Fruit fly (Drosophila melanogaster) whole organism, wandering third instar larva: ENCODE data around the gene CG10252.

Experiments
- Abd-B ChIP-seq: fragments of >200 bp; optimal IDR thresholded peaks from 2 replicates; lab custom pipeline; 2017; ENCODE audit warnings: missing biosample characterization, missing genetic modification characterization
- CG32264 ChIP-seq: fragments of 200-800 bp; sonication (Bioruptor generic); optimal IDR thresholded peaks from 2 replicates; lab custom pipeline; 2016; ENCODE audit warnings: missing biosample characterization, missing genetic modification characterization
- CG9705 ChIP-seq: fragments of 200-800 bp; sonication (Bioruptor generic); optimal IDR thresholded peaks from 2 replicates; lab custom pipeline; 2018; ENCODE audit warnings: missing biosample characterization, mild to moderate bottlenecking, missing genetic modification characterization
- CrebA ChIP-seq: fragments of 200-800 bp; sonication (Bioruptor generic); optimal IDR thresholded peaks from 2 replicates; lab custom pipeline; 2016; ENCODE audit warnings: missing biosample characterization, mild to moderate bottlenecking, missing genetic modification characterization, borderline replicate concordance
- Dfd ChIP-seq: fragments of >200 bp; optimal IDR thresholded peaks from 2 replicates; lab custom pipeline; 2017; ENCODE audit warnings: missing biosample characterization, missing genetic modification characterization
- Dif ChIP-seq: fragments of 200-275, 200-300 bp; sonication (Bioruptor generic); optimal IDR thresholded peaks from 2 replicates; lab custom pipeline; 2018; ENCODE audit warnings: missing biosample characterization, missing genetic modification characterization; ENCODE audit not compliant: partially characterized antibody
- GATAd ChIP-seq: sonication (Bioruptor generic); optimal IDR thresholded peaks from 2 replicates; lab custom pipeline; 2016; ENCODE audit warnings: missing biosample characterization, missing genetic modification characterization
- HLH106 ChIP-seq: fragments of 200-800 bp; optimal IDR thresholded peaks from 3 replicates; lab custom pipeline; 2019; ENCODE audit warnings: missing biosample characterization, mild to moderate bottlenecking, missing genetic modification characterization, moderate library complexity
- Hnf4 ChIP-seq: fragments of 200-800 bp; sonication (Bioruptor generic); optimal IDR thresholded peaks from 2 replicates; lab custom pipeline; 2016; ENCODE audit warnings: missing biosample characterization, mild to moderate bottlenecking, missing genetic modification characterization
- Hr78 ChIP-seq: fragments of >200 bp; optimal IDR thresholded peaks from 2 replicates; lab custom pipeline; 2017; ENCODE audit warnings: missing biosample characterization, missing genetic modification characterization
- Hr83 ChIP-seq: fragments of 200-300 bp; sonication (Bioruptor generic); optimal IDR thresholded peaks from 2 replicates; lab custom pipeline; 2016; ENCODE audit warnings: missing biosample characterization, mild to moderate bottlenecking, missing genetic modification characterization, moderate library complexity; ENCODE audit not compliant: poor library complexity, severe bottlenecking
- Jra ChIP-seq: sonication (Bioruptor generic); optimal IDR thresholded peaks from 2 replicates; lab custom pipeline; 2016; ENCODE audit warnings: missing biosample characterization, missing genetic modification characterization
- Mio ChIP-seq: sonication (Bioruptor generic); optimal IDR thresholded peaks from 2 replicates; lab custom pipeline; 2016; ENCODE audit warnings: missing biosample characterization, missing genetic modification characterization
- Myc ChIP-seq: fragments of >200 bp; optimal IDR thresholded peaks from 2 replicates; lab custom pipeline; 2017
- N ChIP-seq: fragments of >200 bp; optimal IDR thresholded peaks from 2 replicates; lab custom pipeline; 2018; ENCODE audit warnings: missing biosample characterization, missing external identifiers, missing genetic modification characterization
- OdsH ChIP-seq: fragments of 200-800 bp; sonication (Bioruptor generic); optimal IDR thresholded peaks from 2 replicates; lab custom pipeline; 2016; ENCODE audit warnings: missing biosample characterization, mild to moderate bottlenecking, missing genetic modification characterization
- Rel ChIP-seq, 2 experiments: fragments of 200-800 bp; sonication (Bioruptor generic) in 1 of 2; optimal IDR thresholded peaks; 2 replicates in 1 of 2; 3 replicates in 1 of 2; lab custom pipeline; 2016 to 2019; ENCODE audit warnings: mild to moderate bottlenecking in 2 of 2, missing biosample characterization in 2 of 2, missing genetic modification characterization in 2 of 2, moderate library complexity in 1 of 2
- Sp1 ChIP-seq: fragments of 200-800 bp; sonication (Bioruptor generic); optimal IDR thresholded peaks from 3 replicates; lab custom pipeline; 2019; ENCODE audit warnings: missing biosample characterization, mild to moderate bottlenecking, missing genetic modification characterization, moderate library complexity
- Vsx2 ChIP-seq: fragments of 200-300, 225-300 bp; sonication (Bioruptor generic); optimal IDR thresholded peaks from 2 replicates; lab custom pipeline; 2018; ENCODE audit warnings: missing biosample characterization, missing genetic modification characterization; ENCODE audit not compliant: partially characterized antibody
- br ChIP-seq: fragments of 200-800 bp; sonication (Bioruptor generic); optimal IDR thresholded peaks from 2 replicates; lab custom pipeline; 2016; ENCODE audit warnings: missing biosample characterization, missing genetic modification characterization
- brk ChIP-seq: fragments of 200-800 bp; sonication (Bioruptor generic); optimal IDR thresholded peaks from 2 replicates; lab custom pipeline; 2016; ENCODE audit warnings: missing biosample characterization, mild to moderate bottlenecking, missing genetic modification characterization
- dl ChIP-seq, 2 experiments: fragments of 175-275, 200-275 bp in 1 of 2; fragments of 200-275 bp in 1 of 2; sonication (Bioruptor generic); optimal IDR thresholded peaks; lab custom pipeline; 2018; ENCODE audit warnings: mild to moderate bottlenecking in 2 of 2, missing biosample characterization in 2 of 2, missing genetic modification characterization in 2 of 2, moderate library complexity in 2 of 2; ENCODE audit not compliant: partially characterized antibody in 2 of 2, insufficient read depth in 1 of 2
- dmrt93B ChIP-seq: fragments of 200-800 bp; sonication (Bioruptor generic); optimal IDR thresholded peaks from 2 replicates; lab custom pipeline; 2018; ENCODE audit warnings: missing biosample characterization, mild to moderate bottlenecking, missing genetic modification characterization
- dsf ChIP-seq: sonication (Bioruptor generic); optimal IDR thresholded peaks from 2 replicates; lab custom pipeline; 2016; ENCODE audit warnings: missing biosample characterization, missing genetic modification characterization, borderline replicate concordance
- ey ChIP-seq: fragments of 200-800 bp; sonication (Bioruptor generic); optimal IDR thresholded peaks from 2 replicates; lab custom pipeline; 2016; ENCODE audit warnings: missing biosample characterization, missing genetic modification characterization
- foxo ChIP-seq, 2 experiments: fragments of 200-800 bp; sonication (Bioruptor generic); optimal IDR thresholded peaks; 2 replicates in 1 of 2; 3 replicates in 1 of 2; lab custom pipeline; 2016 to 2017; ENCODE audit warnings: missing biosample characterization in 2 of 2, missing genetic modification characterization in 2 of 2
- fru ChIP-seq: fragments of 200-800 bp; sonication (Bioruptor generic); optimal IDR thresholded peaks from 3 replicates; lab custom pipeline; 2016; ENCODE audit warnings: missing biosample characterization, mild to moderate bottlenecking, missing genetic modification characterization
- h ChIP-seq: fragments of 200-800 bp; sonication (Bioruptor generic); optimal IDR thresholded peaks from 3 replicates; lab custom pipeline; 2016; ENCODE audit warnings: missing biosample characterization, mild to moderate bottlenecking, missing genetic modification characterization
- jim ChIP-seq: fragments of 175-275, 200-325 bp; sonication (Bioruptor generic); optimal IDR thresholded peaks from 2 replicates; lab custom pipeline; 2016; ENCODE audit warnings: missing biosample characterization, mild to moderate bottlenecking, missing genetic modification characterization
- lola ChIP-seq: fragments of >200 bp; optimal IDR thresholded peaks from 2 replicates; lab custom pipeline; 2017; ENCODE audit warnings: missing biosample characterization, missing genetic modification characterization
- pan ChIP-seq: fragments of >200 bp; optimal IDR thresholded peaks from 2 replicates; lab custom pipeline; 2017
- psq ChIP-seq: fragments of 200-800 bp; sonication (Bioruptor generic); optimal IDR thresholded peaks from 3 replicates; lab custom pipeline; 2017; ENCODE audit warnings: missing biosample characterization, mild to moderate bottlenecking, missing genetic modification characterization, moderate library complexity
- rgr ChIP-seq: fragments of 200-800 bp; sonication (Bioruptor generic); optimal IDR thresholded peaks from 3 replicates; lab custom pipeline; 2016; ENCODE audit warnings: missing biosample characterization, mild to moderate bottlenecking, missing genetic modification characterization
- sage ChIP-seq: fragments of 200-800 bp; sonication (Bioruptor generic); optimal IDR thresholded peaks from 2 replicates; lab custom pipeline; 2016; ENCODE audit warnings: missing biosample characterization, mild to moderate bottlenecking, missing genetic modification characterization
- sv ChIP-seq: fragments of 200-800 bp; sonication (Bioruptor generic); optimal IDR thresholded peaks from 3 replicates; lab custom pipeline; 2016; ENCODE audit warnings: missing biosample characterization, missing genetic modification characterization
- tai ChIP-seq: sonication (Bioruptor generic); optimal IDR thresholded peaks from 2 replicates; lab custom pipeline; 2016; ENCODE audit warnings: missing biosample characterization, missing genetic modification characterization
- usp ChIP-seq: fragments of >200 bp; optimal IDR thresholded peaks from 2 replicates; lab custom pipeline; 2017; ENCODE audit warnings: missing biosample characterization, missing genetic modification characterization
- woc ChIP-seq: sonication (Bioruptor generic); optimal IDR thresholded peaks from 2 replicates; lab custom pipeline; 2016; ENCODE audit warnings: missing biosample characterization, mild to moderate bottlenecking, missing genetic modification characterization

Gene CG10252

DNA sequence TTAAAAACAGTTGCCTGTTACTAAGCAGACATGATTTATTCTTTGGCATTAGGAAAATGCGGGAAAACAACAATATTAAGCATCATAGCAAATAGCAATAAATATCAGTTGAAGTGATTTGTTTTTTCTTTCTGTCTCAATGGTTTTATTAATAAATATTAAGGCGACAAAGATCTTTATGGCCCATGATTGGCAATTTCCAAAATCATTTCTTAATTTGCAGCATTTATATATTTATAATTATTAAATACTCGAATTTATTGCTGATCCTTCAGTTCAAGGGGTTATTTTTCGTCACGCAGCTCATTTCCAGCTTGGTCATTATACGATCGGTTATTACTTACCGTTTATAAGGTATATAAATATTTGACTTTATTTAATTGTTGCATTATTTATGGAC, 31.6 kb upstream of the CG10252 start:
- TF ChIP-seq dl (GFP tag; optimal IDR thresholded peaks at IDR 0.05; lab: Kevin White, UChicago; ENCODE audit: insufficient read depth in 1 of 2, partially characterized antibody in 2 of 2) = no peak
- no peak for TF ChIP-seq woc
- TF ChIP-seq Myc = no peak
- TF ChIP-seq lola (GFP tag; lab: Kevin White, UChicago) = no peak
- TF ChIP-seq CrebA (GFP tag; lab: Kevin White, UChicago) = peak; percentile 23
- TF ChIP-seq, all 38 proteins: peak for 1

DNA sequence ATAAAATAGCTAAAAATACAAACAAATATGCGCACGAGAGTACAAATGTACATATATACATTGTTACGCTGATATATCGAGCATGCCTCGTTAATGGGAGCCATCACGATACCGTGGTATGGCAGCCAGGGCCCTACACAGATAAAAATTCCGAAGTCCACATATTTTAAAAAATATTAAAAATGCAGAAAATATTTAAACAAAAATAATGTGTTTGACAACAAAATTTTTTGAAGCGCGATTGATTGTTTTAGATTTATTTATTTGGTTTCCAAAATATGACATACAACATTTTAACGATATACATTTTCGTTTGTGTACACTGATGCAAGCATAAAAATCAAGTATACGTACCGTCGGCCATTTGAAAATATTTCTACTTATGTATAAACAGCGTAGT, 30.7 kb upstream of the CG10252 start:
- no peak for TF ChIP-seq GATAd (GFP tag; lab: Kevin White, UChicago)
- no peak for TF ChIP-seq Hr78 (GFP tag; lab: Kevin White, UChicago)
- no peak for TF ChIP-seq Dfd (GFP tag; lab: Kevin White, UChicago)
- TF ChIP-seq Mio (GFP tag; lab: Kevin White, UChicago) = no peak
- TF ChIP-seq foxo (GFP tag; optimal IDR thresholded peaks at IDR 0.05; lab: Kevin White, UChicago) = peak in 1 of 2 experiments; percentile 82
- peak; percentile 71 for TF ChIP-seq br
- TF ChIP-seq dmrt93B (GFP tag; lab: Kevin White, UChicago) = peak; percentile 8
- TF ChIP-seq HLH106 (tag; lab: Kevin White, UChicago) = peak; percentile 54
- peak; percentile 45 for TF ChIP-seq CG32264
- TF ChIP-seq Dif (GFP tag; lab: Kevin White, UChicago) = no peak
- TF ChIP-seq rgr (GFP tag; lab: Kevin White, UChicago) = peak; percentile 82
- TF ChIP-seq dl (GFP tag; optimal IDR thresholded peaks at IDR 0.05; lab: Kevin White, UChicago; ENCODE audit: insufficient read depth in 1 of 2, partially characterized antibody in 2 of 2) = no peak
- peak; percentile 58 for TF ChIP-seq psq (GFP tag; lab: Kevin White, UChicago)
- TF ChIP-seq Sp1 (GFP tag; lab: Kevin White, UChicago) = peak; percentile 57
- TF ChIP-seq Rel (GFP tag; optimal IDR thresholded peaks at IDR 0.05; lab: Kevin White, UChicago) = peak; percentile 8
- no peak for TF ChIP-seq Rel (tag; optimal IDR thresholded peaks at IDR 0.05; lab: Kevin White, UChicago)
- no peak for TF ChIP-seq N (GFP tag; lab: Kevin White, UChicago)
- TF ChIP-seq lola (GFP tag; lab: Kevin White, UChicago) = no peak
- no peak for TF ChIP-seq usp
- peak; percentile 81 for TF ChIP-seq fru
- no peak for TF ChIP-seq Myc
- peak; percentile 83 for TF ChIP-seq OdsH (GFP tag; lab: Kevin White, UChicago)
- TF ChIP-seq Hr83 (GFP tag; lab: Kevin White, UChicago) = no peak
- TF ChIP-seq CrebA (GFP tag; lab: Kevin White, UChicago) = no peak
- TF ChIP-seq h (GFP tag; lab: Kevin White, UChicago) = peak; percentile 83
- peak; percentile 55 for TF ChIP-seq Hnf4
- no peak for TF ChIP-seq jim (GFP tag; lab: Kevin White, UChicago)
- TF ChIP-seq woc = peak; percentile 26
- peak; percentile 68 for TF ChIP-seq ey
- peak; percentile 19 for TF ChIP-seq Jra (GFP tag; lab: Kevin White, UChicago)
- TF ChIP-seq dsf (GFP tag; lab: Kevin White, UChicago) = no peak
- no peak for TF ChIP-seq pan (lab: Kevin White, UChicago)
- peak; percentile 55 for TF ChIP-seq brk (GFP tag; lab: Kevin White, UChicago)
- TF ChIP-seq Vsx2 (GFP tag; lab: Kevin White, UChicago) = no peak
- no peak for TF ChIP-seq Abd-B (GFP tag; lab: Kevin White, UChicago)
- TF ChIP-seq sage (GFP tag; lab: Kevin White, UChicago) = peak; percentile 48
- TF ChIP-seq tai = no peak
- TF ChIP-seq CG9705 (GFP tag; lab: Kevin White, UChicago) = no peak
- peak; percentile 85 for TF ChIP-seq sv (GFP tag; lab: Kevin White, UChicago)
